Fruit fly (Drosophila melanogaster) whole organism, wandering third instar larva: ENCODE data around the gene CG15422.
A peak's percentile ranks its signal among the peaks of the same experiment; 100 is the strongest.

Experiments used
- CG32264 ChIP-seq: fragments of 200-800 bp; sonication (Bioruptor generic); optimal IDR thresholded peaks from 2 replicates; lab custom pipeline; 2016; ENCODE audit warnings: missing biosample characterization, missing genetic modification characterization
- OdsH ChIP-seq: fragments of 200-800 bp; sonication (Bioruptor generic); optimal IDR thresholded peaks from 2 replicates; lab custom pipeline; 2016; ENCODE audit warnings: missing biosample characterization, mild to moderate bottlenecking, missing genetic modification characterization
- br ChIP-seq: fragments of 200-800 bp; sonication (Bioruptor generic); optimal IDR thresholded peaks from 2 replicates; lab custom pipeline; 2016; ENCODE audit warnings: missing biosample characterization, missing genetic modification characterization
- dmrt93B ChIP-seq: fragments of 200-800 bp; sonication (Bioruptor generic); optimal IDR thresholded peaks from 2 replicates; lab custom pipeline; 2018; ENCODE audit warnings: missing biosample characterization, mild to moderate bottlenecking, missing genetic modification characterization
- h ChIP-seq: fragments of 200-800 bp; sonication (Bioruptor generic); optimal IDR thresholded peaks from 3 replicates; lab custom pipeline; 2016; ENCODE audit warnings: missing biosample characterization, mild to moderate bottlenecking, missing genetic modification characterization
- pan ChIP-seq: fragments of >200 bp; optimal IDR thresholded peaks from 2 replicates; lab custom pipeline; 2017
- sv ChIP-seq: fragments of 200-800 bp; sonication (Bioruptor generic); optimal IDR thresholded peaks from 3 replicates; lab custom pipeline; 2016; ENCODE audit warnings: missing biosample characterization, missing genetic modification characterization
- tai ChIP-seq: sonication (Bioruptor generic); optimal IDR thresholded peaks from 2 replicates; lab custom pipeline; 2016; ENCODE audit warnings: missing biosample characterization, missing genetic modification characterization

CG15422 gene

dm6 chr2L:4053421-4054091 lies 48.8 kb downstream of the CG15422 start (continued):
- peak; percentile 9 for TF ChIP-seq br (GFP tag; lab: Kevin White, UChicago)
- TF ChIP-seq OdsH (GFP tag; lab: Kevin White, UChicago): peak; percentile 54
- TF ChIP-seq sv (GFP tag; lab: Kevin White, UChicago): peak; percentile 48
- TF ChIP-seq h (GFP tag; lab: Kevin White, UChicago): peak; percentile 24
- TF ChIP-seq dmrt93B (GFP tag; lab: Kevin White, UChicago): no peak
- TF ChIP-seq tai (GFP tag; lab: Kevin White, UChicago): no peak
- TF ChIP-seq pan (lab: Kevin White, UChicago): no peak
- TF ChIP-seq CG32264: no peak
- TF ChIP-seq, all 38 proteins: peak for 7
